Worm (Caenorhabditis elegans): ENCODE measurements around the gene nhr-40.
A peak's percentile ranks its signal among the peaks of the same experiment; 100 is the strongest.

- TF ChIP-seq alr-1 (tag; optimal IDR thresholded peaks at IDR 0.05) (no peak), ztf-4 (tag; optimal IDR thresholded peaks at IDR 0.05) (no peak), elt-1 (tag; optimal IDR thresholded peaks at IDR 0.05) (no peak), blmp-1 (tag; optimal IDR thresholded peaks at IDR 0.05; ENCODE audit: insufficient read depth) (no peak), lsy-2 (tag; optimal IDR thresholded peaks at IDR 0.05) (no peak), snpc-4 (tag; optimal IDR thresholded peaks at IDR 0.05) (no peak), R02D3.7 (tag; optimal IDR thresholded peaks at IDR 0.05) (no peak), peb-1 (tag; optimal IDR thresholded peaks at IDR 0.05) (no peak), lin-13 (GFP tag; optimal IDR thresholded peaks at IDR 0.05) (no peak), nhr-10 (tag; optimal IDR thresholded peaks at IDR 0.05) (no peak), unc-62 (GFP tag; optimal IDR thresholded peaks at IDR 0.05) (no peak), zag-1 (tag; optimal IDR thresholded peaks at IDR 0.05) (no peak), C34F6.9 (tag; optimal IDR thresholded peaks at IDR 0.05) (peak; percentile 25), nhr-129 (tag; optimal IDR thresholded peaks at IDR 0.05) (no peak)
Measured at ce11 chrX:2654334-2654733, 60.5 kb downstream of the nhr-40 start.
